Fruit fly (Drosophila melanogaster): ENCODE data around the gene Galk.

The Galk gene

dm6 chr3L:8968437-8968836 lies 17.5 kb downstream of the Galk start, which contains the start of gene CG5026 (continued):
- TF ChIP-seq CG30020 (tag; optimal IDR thresholded peaks at IDR 0.05) (no peak), pzg (GFP tag; optimal IDR thresholded peaks at IDR 0.05) (peak; percentile 71), Dp (GFP tag; optimal IDR thresholded peaks at IDR 0.05) (peak; percentile 65), nom (GFP tag; optimal IDR thresholded peaks at IDR 0.05) (peak; percentile 6), pan (optimal IDR thresholded peaks at IDR 0.05) (no peak), pan (GFP tag; optimal IDR thresholded peaks at IDR 0.05 in 1 of 2, IDR thresholded peaks at IDR 0.05 in 1 of 2) (no peak), hbn (GFP tag; IDR thresholded peaks at IDR 0.05; ENCODE audit: partially characterized antibody) (no peak), ci (GFP tag; IDR thresholded peaks at IDR 0.05) (peak; percentile 63; the same call in 2 of the 3 replicates), CG10462 (GFP tag; optimal IDR thresholded peaks at IDR 0.05) (peak; percentile 32), CG10274 (GFP tag; optimal IDR thresholded peaks at IDR 0.05) (peak; percentile 15), YL-1 (GFP tag; optimal IDR thresholded peaks at IDR 0.05) (peak; percentile 38), Abd-B (GFP tag; optimal IDR thresholded peaks at IDR 0.05) (no peak), Bteb2 (GFP tag; optimal IDR thresholded peaks at IDR 0.05) (no peak), vvl (GFP tag; IDR thresholded peaks at IDR 0.05) (0 out of 2 replicates have a peak, but pooled peaks have one; percentile 19), prd (optimal IDR thresholded peaks at IDR 0.05) (no peak), prd (GFP tag; IDR thresholded peaks at IDR 0.05) (no peak), CG10979 (tag; optimal IDR thresholded peaks at IDR 0.05) (no peak), run (tag; optimal IDR thresholded peaks at IDR 0.05) (no peak), Med (GFP tag) (peak; percentile 81), tap (tag; optimal IDR thresholded peaks at IDR 0.05) (no peak), CG7987 (GFP tag; optimal IDR thresholded peaks at IDR 0.05) (peak; percentile 12), pfk (GFP tag; optimal IDR thresholded peaks at IDR 0.05) (no peak), grn (GFP tag; optimal IDR thresholded peaks at IDR 0.05) (no peak), Fer1 (GFP tag; optimal IDR thresholded peaks at IDR 0.05) (peak; percentile 41), MESR4 (GFP tag; optimal IDR thresholded peaks at IDR 0.05) (peak; percentile 44), CG13775 (GFP tag; optimal IDR thresholded peaks at IDR 0.05) (no peak), CG3995 (GFP tag; optimal IDR thresholded peaks at IDR 0.05) (no peak), CG42726 (GFP tag; IDR thresholded peaks at IDR 0.05; ENCODE audit: partially characterized antibody) (no peak), Myb (GFP tag; optimal IDR thresholded peaks at IDR 0.05) (peak; percentile 81), sna (GFP tag; IDR thresholded peaks at IDR 0.05; ENCODE audit: partially characterized antibody) (0 out of 2 replicates have a peak, but pooled peaks have one; percentile 31), gfzf (GFP tag; optimal IDR thresholded peaks at IDR 0.05) (peak; percentile 83), trem (tag; optimal IDR thresholded peaks at IDR 0.05) (peak; percentile 2), CG14441 (GFP tag; IDR thresholded peaks at IDR 0.05) (no peak), E2f2 (GFP tag; IDR thresholded peaks at IDR 0.05) (peak; percentile 68), Dll (GFP tag; IDR thresholded peaks at IDR 0.05; ENCODE audit: partially characterized antibody) (peak; percentile 37; the same call in 1 of the 4 replicates), CG32532 (GFP tag; IDR thresholded peaks at IDR 0.05) (no peak), wdn (GFP tag; IDR thresholded peaks at IDR 0.05) (no peak), CG12659 (GFP tag; optimal IDR thresholded peaks at IDR 0.05) (peak; percentile 46), CG15514 (GFP tag; optimal IDR thresholded peaks at IDR 0.05) (peak; percentile 87), Awh (GFP tag; IDR thresholded peaks at IDR 0.05) (no peak), Ets97D (GFP tag; optimal IDR thresholded peaks at IDR 0.05) (peak; percentile 82), Pdp1 (GFP tag; optimal IDR thresholded peaks at IDR 0.05) (peak in 1 of 2 experiments; percentile 38), row (GFP tag; IDR thresholded peaks at IDR 0.05) (peak; percentile 34; the same call in 1 of the 3 replicates), sug (tag; optimal IDR thresholded peaks at IDR 0.05) (peak; percentile 44), H2.0 (GFP tag; IDR thresholded peaks at IDR 0.05) (no peak)
